Fruit fly (Drosophila melanogaster) whole organism, adult: ENCODE results near the gene CAH6.

Experiments
- CG11617 ChIP-seq: fragments of 200-800 bp; sonication (Bioruptor generic); optimal IDR thresholded peaks from 2 replicates; lab custom pipeline; 2017; ENCODE audit warnings: mild to moderate bottlenecking, missing biosample characterization, missing genetic modification reagents, missing genetic modification characterization
- CG12768 ChIP-seq: fragments of 200-800 bp; sonication (Bioruptor generic); optimal IDR thresholded peaks from 2 replicates; lab custom pipeline; 2017; ENCODE audit warnings: missing biosample characterization, missing genetic modification characterization, mild to moderate bottlenecking, moderate library complexity, missing genetic modification reagents
- CG14711 ChIP-seq: fragments of 200-800 bp; sonication (Bioruptor generic); optimal IDR thresholded peaks from 2 replicates; lab custom pipeline; 2018; ENCODE audit warnings: missing biosample characterization, mild to moderate bottlenecking, missing genetic modification characterization, moderate library complexity
- CG1620 ChIP-seq: fragments of 200-800 bp; sonication (Bioruptor generic); optimal IDR thresholded peaks from 2 replicates; lab custom pipeline; 2016; ENCODE audit warnings: missing biosample characterization, missing genetic modification characterization
- CG33017 ChIP-seq: fragments of 200-800 bp; sonication (Bioruptor generic); optimal IDR thresholded peaks from 2 replicates; lab custom pipeline; 2018; ENCODE audit warnings: missing biosample characterization, mild to moderate bottlenecking, missing genetic modification characterization, moderate library complexity
- CG5204 ChIP-seq: fragments of 200-800 bp; sonication (Bioruptor generic); optimal IDR thresholded peaks from 2 replicates; lab custom pipeline; 2016; ENCODE audit warnings: missing biosample characterization, missing genetic modification characterization
- CG7045 ChIP-seq: fragments of 200-800 bp; sonication (Bioruptor generic); optimal IDR thresholded peaks from 2 replicates; lab custom pipeline; 2017; ENCODE audit warnings: missing biosample characterization, mild to moderate bottlenecking, missing genetic modification characterization
- CG7101 ChIP-seq: fragments of 200-800 bp; sonication (Bioruptor generic); optimal IDR thresholded peaks from 2 replicates; lab custom pipeline; 2018; ENCODE audit warnings: missing biosample characterization, mild to moderate bottlenecking, missing genetic modification characterization, moderate library complexity
- Clk ChIP-seq: fragments of 200-800 bp; sonication (Bioruptor generic); optimal IDR thresholded peaks from 2 replicates; lab custom pipeline; 2017; ENCODE audit warnings: missing biosample characterization, missing genetic modification characterization
- Crg-1 ChIP-seq: fragments of 200-800 bp; sonication (Bioruptor generic); optimal IDR thresholded peaks from 2 replicates; lab custom pipeline; 2016; ENCODE audit warnings: missing biosample characterization, missing genetic modification characterization
- Hr96 ChIP-seq: fragments of 200-800 bp; sonication (Bioruptor generic); optimal IDR thresholded peaks from 2 replicates; lab custom pipeline; 2016; ENCODE audit warnings: missing biosample characterization, missing genetic modification characterization
- Mnt ChIP-seq: fragments of 200-800 bp; sonication (Bioruptor generic); optimal IDR thresholded peaks from 2 replicates; lab custom pipeline; 2016; ENCODE audit warnings: missing biosample characterization, mild to moderate bottlenecking, missing genetic modification characterization
- bab1 ChIP-seq: fragments of 200-800 bp; sonication (Bioruptor generic); optimal IDR thresholded peaks from 3 replicates; lab custom pipeline; 2019; ENCODE audit warnings: missing biosample characterization, mild to moderate bottlenecking, missing genetic modification characterization, moderate library complexity
- cic ChIP-seq: fragments of 200-800 bp; sonication (Bioruptor generic); optimal IDR thresholded peaks from 2 replicates; lab custom pipeline; 2017; ENCODE audit warnings: missing biosample characterization, mild to moderate bottlenecking, missing genetic modification characterization, moderate library complexity
- cnc ChIP-seq, 2 experiments: fragments of >200 bp; optimal IDR thresholded peaks; 2 replicates each; lab custom pipeline; 2017
- kay ChIP-seq: fragments of 200-800 bp; sonication (Bioruptor generic); peaks from one replicate; lab custom pipeline; 2016; ENCODE audit warnings: missing biosample characterization, missing genetic modification characterization, borderline replicate concordance
- ovo ChIP-seq: fragments of 200-800 bp; sonication (Bioruptor generic); optimal IDR thresholded peaks from 2 replicates; lab custom pipeline; 2016; ENCODE audit warnings: missing biosample characterization, missing genetic modification characterization
- pad ChIP-seq: fragments of 200-800 bp; sonication (Bioruptor generic); optimal IDR thresholded peaks from 3 replicates; lab custom pipeline; 2017; ENCODE audit warnings: missing biosample characterization, missing genetic modification characterization, mild to moderate bottlenecking, moderate library complexity, missing genetic modification reagents
- tj ChIP-seq: fragments of 200-800 bp; sonication (Bioruptor generic); optimal IDR thresholded peaks from 3 replicates; lab custom pipeline; 2017; ENCODE audit warnings: missing biosample characterization, mild to moderate bottlenecking, missing genetic modification characterization, moderate library complexity
- toe ChIP-seq: fragments of 200-800 bp; sonication (Bioruptor generic); optimal IDR thresholded peaks from 2 replicates; lab custom pipeline; 2016; ENCODE audit warnings: missing biosample characterization, missing genetic modification characterization

The CAH6 gene

DNA sequence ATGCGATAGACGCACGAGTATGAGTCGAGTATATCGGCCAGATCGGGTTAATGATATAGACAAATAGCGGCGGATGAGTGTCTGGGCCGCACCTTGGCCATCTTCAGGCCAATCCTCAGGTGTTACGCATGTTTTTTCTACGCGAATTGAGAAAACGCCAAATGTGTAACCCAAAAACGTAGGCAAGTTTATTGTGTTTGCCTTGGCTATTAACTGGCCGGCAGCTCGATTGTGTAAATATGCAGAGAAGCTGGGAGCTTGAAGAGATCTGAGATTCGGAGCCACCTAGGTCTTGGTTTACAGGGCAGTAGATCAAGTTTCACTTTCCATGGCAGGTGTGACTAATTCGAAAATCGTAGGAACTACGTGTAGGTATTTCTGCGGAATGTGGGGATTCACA lies 17.4 kb upstream of the CAH6 start:
- TF ChIP-seq toe, result no peak
- TF ChIP-seq CG7101 (tag; lab: Kevin White, UChicago), result no peak
- TF ChIP-seq CG1620 (GFP tag; lab: Kevin White, UChicago), result no peak
- no peak for TF ChIP-seq bab1 (GFP tag; lab: Kevin White, UChicago)
- no peak for TF ChIP-seq CG5204 (GFP tag; lab: Kevin White, UChicago)
- TF ChIP-seq Crg-1 (GFP tag; lab: Kevin White, UChicago), result no peak
- no peak for TF ChIP-seq CG14711 (tag; lab: Kevin White, UChicago)
- TF ChIP-seq cnc (optimal IDR thresholded peaks at IDR 0.05; lab: Kevin White, UChicago), result no peak
- no peak for TF ChIP-seq CG12768
- no peak for TF ChIP-seq tj (GFP tag; lab: Kevin White, UChicago)
- TF ChIP-seq cic (GFP tag; lab: Kevin White, UChicago), result no peak
- TF ChIP-seq CG7045, result no peak
- no peak for TF ChIP-seq kay (GFP tag; lab: Kevin White, UChicago)
- no peak for TF ChIP-seq pad (GFP tag; lab: Kevin White, UChicago)
- TF ChIP-seq Clk (GFP tag; lab: Kevin White, UChicago), result no peak
- TF ChIP-seq CG33017 (tag; lab: Kevin White, UChicago), result no peak
- TF ChIP-seq Hr96 (GFP tag; lab: Kevin White, UChicago), result no peak
- TF ChIP-seq CG11617 (GFP tag; lab: Kevin White, UChicago), result no peak

DNA sequence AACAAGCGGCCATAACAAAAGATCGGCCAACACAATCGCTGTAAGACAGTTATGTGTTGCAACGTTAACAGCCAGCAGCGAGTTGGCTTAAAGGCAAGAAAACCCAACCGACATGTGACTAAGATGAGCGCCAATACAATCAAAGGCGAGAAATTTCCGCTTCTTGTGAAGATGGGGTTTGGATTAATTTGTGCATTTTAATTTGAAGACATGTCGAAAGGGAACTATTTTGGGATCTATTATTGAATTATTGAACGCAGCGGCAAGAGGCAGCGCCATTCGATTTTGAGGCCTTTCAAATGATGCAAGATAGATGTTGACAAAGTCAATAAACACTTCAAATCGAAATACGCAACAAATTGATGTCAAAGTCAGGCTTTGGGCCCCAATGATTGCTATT lies 16.3 kb upstream of the CAH6 start:
- no peak for TF ChIP-seq bab1 (GFP tag; lab: Kevin White, UChicago)
- no peak for TF ChIP-seq Mnt (GFP tag; lab: Kevin White, UChicago)
- no peak for TF ChIP-seq Hr96 (GFP tag; lab: Kevin White, UChicago)
- TF ChIP-seq CG33017 (tag; lab: Kevin White, UChicago), result no peak
- TF ChIP-seq CG11617 (GFP tag; lab: Kevin White, UChicago), result no peak
- no peak for TF ChIP-seq CG7101 (tag; lab: Kevin White, UChicago)
- TF ChIP-seq CG7045, result no peak
- no peak for TF ChIP-seq CG14711 (tag; lab: Kevin White, UChicago)
- no peak for TF ChIP-seq tj (GFP tag; lab: Kevin White, UChicago)
- no peak for TF ChIP-seq toe
- TF ChIP-seq cic (GFP tag; lab: Kevin White, UChicago), result no peak
- TF ChIP-seq pad (GFP tag; lab: Kevin White, UChicago), result no peak
- TF ChIP-seq CG1620 (GFP tag; lab: Kevin White, UChicago), result no peak
- TF ChIP-seq cnc (optimal IDR thresholded peaks at IDR 0.05; lab: Kevin White, UChicago), result no peak
- TF ChIP-seq CG12768, result no peak

DNA sequence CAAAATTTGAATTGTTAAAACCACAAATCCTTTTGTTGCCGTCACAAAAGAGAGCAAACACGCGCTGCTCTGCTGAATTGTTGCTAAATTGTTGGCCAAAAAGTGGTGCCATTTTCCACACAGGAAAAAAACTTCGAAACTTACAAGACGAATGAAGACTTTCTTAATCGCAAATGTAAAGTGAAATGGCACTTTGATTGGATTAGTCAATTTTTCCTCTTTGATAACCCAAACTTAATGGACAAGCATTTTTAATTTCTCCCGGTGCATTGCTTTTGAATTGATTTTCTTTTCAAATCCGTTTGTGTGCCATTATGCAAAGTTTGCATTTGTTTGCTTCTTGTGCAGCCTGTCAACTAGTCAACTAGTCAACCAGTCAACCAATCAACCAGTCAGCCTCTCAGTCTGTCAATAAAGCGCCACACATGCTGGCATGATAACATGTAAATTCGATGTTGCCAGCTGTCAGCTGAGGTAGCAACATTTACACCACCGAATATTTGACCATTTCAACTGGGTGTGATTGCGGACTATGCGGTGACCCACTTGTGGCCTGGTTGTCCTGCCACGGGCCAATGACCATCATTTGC lies 14.2 kb upstream of the CAH6 start:
- TF ChIP-seq Hr96 (GFP tag; lab: Kevin White, UChicago) (no peak), Crg-1 (GFP tag; lab: Kevin White, UChicago) (no peak), CG12768 (no peak), tj (GFP tag; lab: Kevin White, UChicago) (no peak), toe (no peak), CG5204 (GFP tag; lab: Kevin White, UChicago) (no peak), cnc (optimal IDR thresholded peaks at IDR 0.05; lab: Kevin White, UChicago) (no peak), CG11617 (GFP tag; lab: Kevin White, UChicago) (no peak), CG33017 (tag; lab: Kevin White, UChicago) (no peak), ovo (GFP tag; lab: Kevin White, UChicago) (no peak), Mnt (GFP tag; lab: Kevin White, UChicago) (no peak), kay (GFP tag; lab: Kevin White, UChicago) (no peak), Clk (GFP tag; lab: Kevin White, UChicago) (no peak)

DNA sequence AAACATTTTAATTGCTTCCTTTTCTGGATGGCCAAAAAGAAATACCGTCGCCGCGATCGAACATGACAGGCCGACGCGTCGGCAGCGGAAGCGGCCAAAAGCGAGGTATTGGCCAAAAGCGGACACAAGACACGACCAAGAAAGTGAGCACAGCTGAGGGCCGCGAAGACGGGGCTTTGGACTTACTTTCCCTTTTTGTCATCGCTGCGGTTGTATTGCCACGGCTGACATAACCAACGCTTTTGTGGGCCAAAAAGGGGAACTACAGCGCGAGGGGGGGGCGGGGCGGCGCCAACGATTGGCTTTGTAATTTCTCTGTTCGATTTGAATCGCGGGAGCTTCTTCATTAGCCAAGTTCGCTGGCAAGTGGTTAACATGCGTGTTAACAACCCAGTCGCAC lies 11.6 kb upstream of the CAH6 start:
- TF ChIP-seq CG7045, result no peak
- no peak for TF ChIP-seq tj (GFP tag; lab: Kevin White, UChicago)
- TF ChIP-seq pad (GFP tag; lab: Kevin White, UChicago), result no peak
- no peak for TF ChIP-seq CG7101 (tag; lab: Kevin White, UChicago)
- TF ChIP-seq cic (GFP tag; lab: Kevin White, UChicago), result no peak
- no peak for TF ChIP-seq CG33017 (tag; lab: Kevin White, UChicago)
- TF ChIP-seq cnc (optimal IDR thresholded peaks at IDR 0.05; lab: Kevin White, UChicago), result no peak
- no peak for TF ChIP-seq CG12768
- TF ChIP-seq Mnt (GFP tag; lab: Kevin White, UChicago), result no peak
- no peak for TF ChIP-seq ovo (GFP tag; lab: Kevin White, UChicago)

DNA sequence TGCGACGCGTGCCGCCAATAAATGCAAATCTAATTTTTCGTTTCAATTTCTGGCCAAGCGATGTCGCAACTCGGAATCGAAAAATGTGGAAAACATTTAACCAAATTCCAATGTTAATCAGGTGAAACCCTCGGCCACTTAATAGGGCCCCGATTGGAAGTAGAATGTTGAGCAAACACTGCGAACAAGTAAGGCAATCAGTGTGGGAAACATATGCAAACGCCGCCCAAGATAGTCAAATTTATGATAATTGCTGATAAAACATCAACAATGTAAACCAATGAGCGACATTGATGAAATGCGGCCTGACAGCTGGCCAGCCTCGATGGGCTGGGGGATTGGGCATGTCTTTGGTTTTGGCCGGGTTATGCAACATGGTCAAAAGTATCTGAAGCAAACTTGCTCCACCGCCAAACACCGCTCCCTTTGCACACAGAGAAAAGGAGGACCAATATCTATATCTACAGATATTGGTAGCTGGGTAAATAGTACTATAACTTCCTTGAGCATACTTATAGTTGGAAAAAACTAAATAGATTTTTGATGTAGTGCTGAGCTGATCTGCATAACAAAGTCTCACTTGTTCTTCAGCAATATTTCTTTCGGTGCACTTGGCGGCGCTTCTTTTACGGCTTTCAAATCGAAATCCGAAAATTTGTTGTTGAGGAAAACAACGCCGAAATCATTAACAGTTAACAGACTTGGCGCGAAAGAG lies 10.0 kb upstream of the CAH6 start:
- TF ChIP-seq CG7045 (no peak), Mnt (GFP tag; lab: Kevin White, UChicago) (no peak), CG33017 (tag; lab: Kevin White, UChicago) (no peak), Hr96 (GFP tag; lab: Kevin White, UChicago) (no peak), CG1620 (GFP tag; lab: Kevin White, UChicago) (no peak), cic (GFP tag; lab: Kevin White, UChicago) (no peak), tj (GFP tag; lab: Kevin White, UChicago) (no peak), CG5204 (GFP tag; lab: Kevin White, UChicago) (no peak), CG7101 (tag; lab: Kevin White, UChicago) (no peak), pad (GFP tag; lab: Kevin White, UChicago) (no peak)
